Worm (Caenorhabditis elegans) whole organism, mixed stage, embryonic: Measurements from ENCODE around the gene srt-34.

ENCODE experiments used
- bed-3 ChIP-seq: fragments of 200-800 bp; sonication (Bioruptor generic); optimal IDR thresholded peaks from 3 replicates; lab custom pipeline; 2018; ENCODE audit warnings: mild to moderate bottlenecking, missing genetic modification characterization, moderate library complexity, missing compliant biosample characterization
- ceh-43 ChIP-seq: fragments of 200-800 bp; sonication (Bioruptor generic); optimal IDR thresholded peaks from 2 replicates; lab custom pipeline; 2018; ENCODE audit warnings: mild to moderate bottlenecking, missing genetic modification characterization, moderate library complexity, missing compliant biosample characterization
- ceh-83 ChIP-seq: fragments of 200-800 bp; sonication (Bioruptor generic); optimal IDR thresholded peaks from 2 replicates; lab custom pipeline; 2018; ENCODE audit warnings: mild to moderate bottlenecking, missing genetic modification characterization, missing compliant biosample characterization
- drap-1 ChIP-seq: fragments of 200-800 bp; sonication (Bioruptor generic); optimal IDR thresholded peaks from 3 replicates; lab custom pipeline; 2018; ENCODE audit warnings: mild to moderate bottlenecking, missing genetic modification characterization, missing compliant biosample characterization
- elt-1 ChIP-seq: sonication (generic microtip); optimal IDR thresholded peaks from 2 replicates; lab custom pipeline; 2017; ENCODE audit warnings: missing genetic modification characterization, mild to moderate bottlenecking, missing compliant biosample characterization, antibody characterized with exemption, moderate library complexity, borderline replicate concordance; ENCODE audit not compliant: insufficient read depth
- elt-3 ChIP-seq: fragments of 150-350 bp; optimal IDR thresholded peaks from 2 replicates; lab custom pipeline; 2014; ENCODE audit warnings: missing biosample characterization, missing genetic modification characterization
- ham-2 ChIP-seq: fragments of 200-800 bp; sonication (Bioruptor generic); optimal IDR thresholded peaks from 2 replicates; lab custom pipeline; 2018; ENCODE audit warnings: mild to moderate bottlenecking, missing genetic modification characterization, missing compliant biosample characterization
- lin-13 ChIP-seq: fragments of 150-350 bp; optimal IDR thresholded peaks from 2 replicates; lab custom pipeline; 2014; ENCODE audit warnings: missing biosample characterization, missing genetic modification characterization
- lin-32 ChIP-seq: fragments of 200-800 bp; sonication (Bioruptor generic); optimal IDR thresholded peaks from 2 replicates; lab custom pipeline; 2018; ENCODE audit warnings: mild to moderate bottlenecking, missing genetic modification characterization, missing compliant biosample characterization
- lsy-2 ChIP-seq: fragments of 150-350 bp; optimal IDR thresholded peaks from 2 replicates; lab custom pipeline; 2014; ENCODE audit warnings: missing biosample characterization, missing genetic modification characterization
- mab-5 ChIP-seq: fragments of 150-350 bp; optimal IDR thresholded peaks from 2 replicates; lab custom pipeline; 2014; ENCODE audit warnings: missing biosample characterization, missing genetic modification characterization
- mep-1 ChIP-seq: fragments of 150-350 bp; optimal IDR thresholded peaks from 2 replicates; lab custom pipeline; 2017; ENCODE audit warnings: missing biosample characterization, missing genetic modification reagents, missing genetic modification characterization, inconsistent platforms
- mls-2 ChIP-seq: sonication (generic microtip); optimal IDR thresholded peaks from 2 replicates; lab custom pipeline; 2016; ENCODE audit warnings: mild to moderate bottlenecking, missing genetic modification characterization, moderate library complexity, missing compliant biosample characterization
- nhr-12 ChIP-seq: fragments of 150-350 bp; optimal IDR thresholded peaks from 2 replicates; lab custom pipeline; 2014; ENCODE audit warnings: missing biosample characterization, missing genetic modification characterization
- nhr-2 ChIP-seq: fragments of 150-350 bp; optimal IDR thresholded peaks from 2 replicates; lab custom pipeline; 2014; ENCODE audit warnings: missing biosample characterization, missing genetic modification characterization
- nhr-28 ChIP-seq: fragments of 150-350 bp; optimal IDR thresholded peaks from 2 replicates; lab custom pipeline; 2014; ENCODE audit warnings: missing biosample characterization, missing genetic modification characterization
- nhr-76 ChIP-seq: sonication (generic microtip); optimal IDR thresholded peaks from 2 replicates; lab custom pipeline; 2017; ENCODE audit warnings: missing biosample characterization, missing genetic modification characterization
- pha-4 ChIP-seq: fragments of 150-350 bp; optimal IDR thresholded peaks from 2 replicates; lab custom pipeline; 2018; ENCODE audit warnings: missing biosample characterization, missing genetic modification reagents, missing genetic modification characterization
- sem-2 ChIP-seq: fragments of 200-800 bp; sonication (Bioruptor generic); optimal IDR thresholded peaks from 2 replicates; lab custom pipeline; 2018; ENCODE audit warnings: mild to moderate bottlenecking, missing genetic modification characterization, missing compliant biosample characterization
- unc-120 ChIP-seq: sonication (generic microtip); optimal IDR thresholded peaks from 2 replicates; lab custom pipeline; 2017; ENCODE audit warnings: missing genetic modification characterization, missing compliant biosample characterization; ENCODE audit not compliant: poor library complexity, severe bottlenecking
- unc-39 ChIP-seq: fragments of 150-350 bp; optimal IDR thresholded peaks from 2 replicates; lab custom pipeline; 2014; ENCODE audit warnings: missing biosample characterization, missing genetic modification characterization
- unc-62 ChIP-seq: fragments of 150-350 bp; optimal IDR thresholded peaks from 2 replicates; lab custom pipeline; 2014; ENCODE audit warnings: missing biosample characterization, missing genetic modification reagents, missing genetic modification characterization
- zip-8 ChIP-seq: fragments of 150-350 bp; optimal IDR thresholded peaks from 2 replicates; lab custom pipeline; 2014; ENCODE audit warnings: missing biosample characterization, missing genetic modification characterization
- ztf-11 ChIP-seq: fragments of 150-350 bp; optimal IDR thresholded peaks from 2 replicates; lab custom pipeline; 2014; ENCODE audit warnings: missing biosample characterization, missing genetic modification characterization

srt-34 gene

DNA sequence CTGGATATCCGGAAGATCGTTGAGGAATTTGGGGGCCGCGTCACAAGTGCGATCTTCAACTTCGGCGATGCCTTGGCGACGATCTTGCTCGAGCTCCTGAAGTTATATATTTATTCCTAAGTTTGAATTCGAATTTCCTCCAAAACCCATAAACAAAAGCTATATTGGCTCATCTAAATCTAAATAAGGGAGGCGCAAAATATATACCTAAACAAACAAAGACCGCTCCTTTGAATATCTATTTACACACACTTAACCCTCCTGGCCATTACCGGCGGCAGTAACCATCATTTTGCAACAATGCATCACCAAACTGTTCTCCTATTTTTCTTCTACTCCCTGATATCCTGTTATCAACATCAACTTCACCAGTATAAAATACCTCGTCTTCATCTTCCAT lies 22.0 kb downstream of the srt-34 start, which contains the start of gene F54E2.2:
F54E2.2 (plus strand) TSS at position 301 of the 400 bp plus-strand sequence.
- no peak for TF ChIP-seq unc-62
- no peak for TF ChIP-seq nhr-28 (tag; lab: Kevin White, UChicago)
- no peak for TF ChIP-seq pha-4 (tag; lab: Kevin White, UChicago)

DNA sequence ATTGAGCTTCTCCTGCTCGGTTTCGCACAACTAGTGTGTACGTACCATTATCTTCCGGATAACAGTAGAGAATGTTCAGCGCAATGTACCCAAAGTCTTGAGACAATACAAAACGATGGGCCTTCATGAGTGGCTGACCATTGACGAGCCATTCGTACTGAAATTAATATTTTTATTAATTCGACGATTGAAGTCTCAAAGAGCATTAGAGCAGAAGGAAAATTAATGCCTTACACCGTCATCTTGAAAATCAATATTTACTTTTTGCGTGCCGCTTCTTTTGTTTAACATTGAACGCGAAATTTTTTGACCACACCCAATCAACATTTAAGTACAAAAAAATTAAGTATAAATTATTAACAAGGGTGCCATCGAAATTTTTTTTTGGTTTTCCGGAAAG lies 25.1 kb downstream of the srt-34 start:
- no peak for TF ChIP-seq mab-5

- TF ChIP-seq zip-8: no peak
- TF ChIP-seq nhr-2 (tag; lab: Kevin White, UChicago): no peak
- no peak for TF ChIP-seq unc-120
- TF ChIP-seq ceh-83: no peak
- TF ChIP-seq elt-1: no peak
- TF ChIP-seq lsy-2 (tag; lab: Kevin White, UChicago): no peak
- TF ChIP-seq mep-1 (tag; lab: Kevin White, UChicago): no peak
These were observed 37.2 kb downstream of the srt-34 start, which contains the start of gene R05D8.11 for ce11 chrV:2780786-2781185. Gene R05D8.11, minus strand, starts transcription at chrV:2780886.

DNA sequence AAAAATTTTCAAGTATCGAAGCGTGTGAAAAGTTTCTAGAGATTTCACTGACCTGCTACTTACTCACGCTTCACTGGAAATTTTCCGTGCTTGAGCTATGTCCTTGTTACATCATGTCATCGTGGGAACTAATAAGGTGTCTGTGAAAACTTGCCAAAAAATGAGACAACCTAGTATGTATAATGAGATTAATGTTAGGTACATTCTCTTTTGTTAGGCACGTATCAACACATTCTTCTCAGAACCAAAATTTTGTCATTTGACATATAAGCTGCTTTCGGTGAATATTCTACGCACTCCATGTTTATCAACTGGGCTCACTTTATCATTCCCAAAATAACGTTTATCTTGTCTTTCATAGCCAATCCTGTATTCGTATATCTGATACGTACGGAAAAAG lies 44.0 kb downstream of the srt-34 start, which contains the start of gene srj-18:
srj-18 (plus strand) TSS at position 301 of the 400 bp plus-strand sequence.
- no peak for TF ChIP-seq elt-1

- TF ChIP-seq nhr-28 (tag; lab: Kevin White, UChicago) (no peak), mls-2 (no peak), unc-62 (no peak), zip-8 (no peak)
These were observed 46.5 kb downstream of the srt-34 start, which contains the start of gene srh-56 for ce11 chrV:2771560-2771959. Gene srh-56, plus strand, starts transcription at chrV:2771860.

DNA sequence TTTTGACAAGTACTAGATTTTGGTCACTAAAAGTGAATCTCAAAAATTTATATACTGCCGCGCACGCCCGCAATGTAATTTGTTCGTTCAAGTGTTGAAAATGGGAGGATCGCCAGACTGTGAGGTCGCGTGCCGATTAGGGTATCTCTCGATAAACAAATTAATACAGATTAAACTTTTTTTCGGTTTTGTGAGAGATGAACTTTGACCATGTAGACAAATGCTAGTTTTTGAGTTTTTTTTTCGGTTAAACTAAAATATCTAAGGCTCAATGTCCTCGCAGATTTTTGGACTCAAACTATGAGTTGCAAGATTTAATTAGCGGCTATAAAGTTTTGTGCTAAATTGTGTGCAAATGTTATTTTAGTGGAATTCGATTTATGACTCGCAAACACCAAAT lies 48.3 kb downstream of the srt-34 start, which contains the start of gene dhs-15:
dhs-15 (minus strand) TSS at position 101 of the 400 bp plus-strand sequence.
- TF ChIP-seq lin-13 (no peak), mls-2 (no peak), unc-62 (no peak), zip-8 (no peak), ceh-43 (GFP tag; lab: Kevin White, UChicago) (no peak), nhr-12 (tag; lab: Kevin White, UChicago) (no peak), unc-39 (tag; lab: Kevin White, UChicago) (no peak), drap-1 (GFP tag; lab: Kevin White, UChicago) (no peak)

DNA sequence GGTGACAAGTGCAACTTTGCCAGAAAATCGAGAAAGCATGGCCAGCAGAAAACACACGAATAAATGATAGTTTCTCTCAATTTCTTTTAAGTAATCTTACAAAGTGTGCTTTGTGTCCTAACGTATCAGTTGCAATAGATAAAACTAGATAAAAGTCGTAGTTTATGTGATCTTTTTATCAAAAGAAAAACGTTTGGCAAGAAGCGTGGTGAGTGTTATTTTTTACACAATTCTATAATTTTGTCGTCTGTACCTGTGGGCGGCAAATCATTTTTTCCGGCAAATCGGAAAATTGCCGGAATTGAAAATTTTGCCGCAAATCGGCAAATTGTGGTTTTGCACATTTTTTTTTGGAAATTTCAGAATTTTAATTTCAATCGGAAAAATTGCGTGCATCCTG lies 50.6 kb downstream of the srt-34 start, which contains the start of gene R05D8.9:
R05D8.9 (minus strand) TSS at position 101 of the 400 bp plus-strand sequence.
- TF ChIP-seq lin-32 (GFP tag; lab: Kevin White, UChicago) (no peak), mab-5 (no peak), unc-39 (tag; lab: Kevin White, UChicago) (no peak), unc-62 (no peak), nhr-76 (no peak), ztf-11 (tag; lab: Kevin White, UChicago) (no peak), elt-3 (tag; lab: Kevin White, UChicago) (no peak), mls-2 (no peak), ceh-43 (GFP tag; lab: Kevin White, UChicago) (no peak), bed-3 (GFP tag; lab: Kevin White, UChicago) (no peak), sem-2 (no peak), ham-2 (GFP tag; lab: Kevin White, UChicago) (no peak)
